Worm (Caenorhabditis elegans): ENCODE data around the gene cdc-48.2.

The cdc-48.2 gene

DNA sequence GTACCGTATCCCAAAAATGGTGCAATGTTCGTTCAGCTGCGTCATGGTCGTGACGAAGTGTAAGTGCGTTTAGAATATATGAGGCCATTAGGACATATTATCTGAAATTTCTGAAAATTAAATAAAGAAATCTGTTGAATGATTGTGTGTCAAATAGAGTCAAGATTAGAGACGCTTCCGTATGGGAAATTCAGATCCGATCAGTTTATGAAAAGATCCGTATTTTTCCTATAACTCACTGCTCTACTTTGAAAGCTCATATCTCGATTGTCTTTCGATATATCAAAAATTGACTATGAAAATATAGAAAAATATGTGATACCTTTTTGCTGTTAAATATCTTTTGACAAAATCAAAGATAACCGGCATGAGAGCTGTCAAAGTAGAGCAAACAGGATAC lies 42.0 kb downstream of the cdc-48.2 start, which contains the start of gene T05C12.4:
Gene T05C12.4, minus strand, starts transcription at position 101 of the 400 bp plus-strand sequence.
- no peak for TF ChIP-seq egl-27 (tag; optimal IDR thresholded peaks at IDR 0.05)
- TF ChIP-seq skn-1 (tag; optimal IDR thresholded peaks at IDR 0.05) = no peak
- TF ChIP-seq nhr-23 (tag; optimal IDR thresholded peaks at IDR 0.05) = no peak
- no peak for TF ChIP-seq eor-1 (tag; optimal IDR thresholded peaks at IDR 0.05)
- no peak for TF ChIP-seq snpc-4 (tag; optimal IDR thresholded peaks at IDR 0.05)
- TF ChIP-seq tbx-2 (tag; optimal IDR thresholded peaks at IDR 0.05) = no peak
- no peak for TF ChIP-seq nhr-43 (tag; optimal IDR thresholded peaks at IDR 0.05; ENCODE audit: poor library complexity, severe bottlenecking)
- TF ChIP-seq nhr-67 (tag; optimal IDR thresholded peaks at IDR 0.05) = no peak
- no peak for TF ChIP-seq mdl-1 (tag; optimal IDR thresholded peaks at IDR 0.05)
- TF ChIP-seq sea-2 (GFP tag; optimal IDR thresholded peaks at IDR 0.05) = no peak
- TF ChIP-seq ZK546.5 (tag; optimal IDR thresholded peaks at IDR 0.05) = no peak
- TF ChIP-seq nhr-28 (tag; optimal IDR thresholded peaks at IDR 0.05) = no peak
- TF ChIP-seq daf-12 (tag; optimal IDR thresholded peaks at IDR 0.05) = no peak
- TF ChIP-seq lsy-12 (tag; optimal IDR thresholded peaks at IDR 0.05) = no peak
- TF ChIP-seq lin-39 (tag; optimal IDR thresholded peaks at IDR 0.05) = no peak

DNA sequence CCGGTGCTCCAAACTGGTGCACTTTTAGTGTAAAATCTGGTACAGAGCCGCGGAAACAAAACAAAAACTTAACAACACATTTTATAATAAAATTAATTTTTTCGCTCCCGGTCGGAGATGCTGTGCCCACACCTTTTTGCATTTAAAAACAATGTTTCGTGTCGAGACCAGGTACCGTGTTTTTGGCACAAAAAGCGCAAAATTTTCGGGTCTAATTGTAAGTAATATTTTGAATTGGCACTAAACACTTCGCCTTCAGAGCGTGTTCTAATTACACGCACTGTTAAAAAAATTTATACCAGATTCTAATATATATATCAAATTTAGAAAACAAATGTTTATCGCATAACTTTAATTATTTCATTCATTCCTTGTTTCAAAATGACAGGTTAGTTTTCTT lies 43.1 kb downstream of the cdc-48.2 start, which contains the start of gene dylt-3:
Gene dylt-3, plus strand, starts transcription at position 301 of the 400 bp plus-strand sequence.
- TF ChIP-seq R02D3.7 (tag; optimal IDR thresholded peaks at IDR 0.05) (no peak), fkh-10 (GFP tag; optimal IDR thresholded peaks at IDR 0.05) (no peak), elt-2 (tag; optimal IDR thresholded peaks at IDR 0.05) (no peak), daf-12 (tag; optimal IDR thresholded peaks at IDR 0.05) (no peak), nhr-12 (tag; optimal IDR thresholded peaks at IDR 0.05) (no peak)

DNA sequence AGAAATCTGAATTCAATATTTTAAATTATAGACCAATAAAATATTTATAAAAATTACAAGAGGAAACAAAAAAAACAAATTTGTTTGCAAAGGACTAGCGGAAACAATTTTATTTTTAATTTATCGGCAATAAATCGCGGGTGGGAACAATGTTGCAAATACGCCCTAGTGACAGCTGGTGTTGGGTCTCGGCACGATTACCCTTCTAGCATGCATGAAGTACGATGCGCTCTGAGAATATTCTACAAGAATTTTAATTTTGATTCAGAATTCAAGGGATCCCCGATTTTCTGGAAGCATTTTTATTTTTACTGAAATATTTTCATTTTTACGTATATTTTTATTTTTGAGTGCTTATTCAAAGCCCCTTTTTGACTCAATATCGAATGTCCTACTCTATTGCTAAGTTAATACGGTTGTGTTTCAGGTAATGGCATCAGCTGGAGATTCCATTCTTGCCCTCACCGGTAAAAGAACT lies 46.8 kb downstream of the cdc-48.2 start, which contains the start of the genes mig-5 and cct-1:
Gene mig-5, minus strand, starts transcription at position 8 of the 478 bp plus-strand sequence.
Gene cct-1, plus strand, starts transcription at position 428 of the 478 bp plus-strand sequence.
- peak; percentile 30 for TF ChIP-seq daf-12 (tag; optimal IDR thresholded peaks at IDR 0.05)
- TF ChIP-seq lin-39 (tag; optimal IDR thresholded peaks at IDR 0.05) = peak; percentile 96
- peak; percentile 20 for TF ChIP-seq fos-1 (tag; optimal IDR thresholded peaks at IDR 0.05)
- peak; percentile 29 for TF ChIP-seq egl-27 (tag; optimal IDR thresholded peaks at IDR 0.05)
- TF ChIP-seq nhr-77 (tag; optimal IDR thresholded peaks at IDR 0.05) = peak; percentile 93
- peak; percentile 96 for TF ChIP-seq lsy-12 (tag; optimal IDR thresholded peaks at IDR 0.05)
- peak; percentile 95 for TF ChIP-seq R02D3.7 (tag; optimal IDR thresholded peaks at IDR 0.05)
- TF ChIP-seq nhr-237 (tag; optimal IDR thresholded peaks at IDR 0.05) = no peak
- peak; percentile 99 for TF ChIP-seq lin-15B (tag; optimal IDR thresholded peaks at IDR 0.05)
- peak; percentile 86 for TF ChIP-seq snpc-4 (tag; optimal IDR thresholded peaks at IDR 0.05)
- TF ChIP-seq nhr-76 (tag; optimal IDR thresholded peaks at IDR 0.05) = peak; percentile 35
- peak; percentile 99 for TF ChIP-seq nhr-23 (tag; optimal IDR thresholded peaks at IDR 0.05)
- peak; percentile 52 for TF ChIP-seq ZK546.5 (tag; optimal IDR thresholded peaks at IDR 0.05)
- peak; percentile 91 for TF ChIP-seq aly-2 (tag; optimal IDR thresholded peaks at IDR 0.05)
- TF ChIP-seq hmg-11 (tag; optimal IDR thresholded peaks at IDR 0.05) = peak; percentile 96
- TF ChIP-seq unc-39 (tag; optimal IDR thresholded peaks at IDR 0.05) = no peak
- peak; percentile 92 for TF ChIP-seq pqm-1 (tag; optimal IDR thresholded peaks at IDR 0.05)
- peak; percentile 86 for TF ChIP-seq elt-1 (tag; optimal IDR thresholded peaks at IDR 0.05)
- TF ChIP-seq egl-5 (tag; optimal IDR thresholded peaks at IDR 0.05) = peak; percentile 98
- peak; percentile 81 for TF ChIP-seq zag-1 (tag; optimal IDR thresholded peaks at IDR 0.05)
- no peak for TF ChIP-seq ztf-4 (tag; optimal IDR thresholded peaks at IDR 0.05)
- TF ChIP-seq tbx-2 (tag; optimal IDR thresholded peaks at IDR 0.05) = peak; percentile 91
- TF ChIP-seq ama-1 (optimal IDR thresholded peaks at IDR 0.05) = peak; percentile 77
- peak; percentile 91 for TF ChIP-seq fkh-10 (GFP tag; optimal IDR thresholded peaks at IDR 0.05)
- TF ChIP-seq nfya-1 (tag; optimal IDR thresholded peaks at IDR 0.05; ENCODE audit: insufficient read depth) = peak; percentile 99
- TF ChIP-seq nhr-67 (tag; optimal IDR thresholded peaks at IDR 0.05) = no peak
- TF ChIP-seq skn-1 (tag; optimal IDR thresholded peaks at IDR 0.05) = peak; percentile 96
- TF ChIP-seq ceh-9 (tag; optimal IDR thresholded peaks at IDR 0.05) = no peak
- peak; percentile 80 for TF ChIP-seq elt-2 (tag; optimal IDR thresholded peaks at IDR 0.05)
- no peak for TF ChIP-seq ztf-11 (tag; optimal IDR thresholded peaks at IDR 0.05)
- no peak for TF ChIP-seq mml-1 (tag; optimal IDR thresholded peaks at IDR 0.05)
- peak; percentile 98 for TF ChIP-seq nhr-43 (tag; optimal IDR thresholded peaks at IDR 0.05; ENCODE audit: poor library complexity, severe bottlenecking)
- TF ChIP-seq unc-62 (GFP tag; optimal IDR thresholded peaks at IDR 0.05) = peak; percentile 86
- TF ChIP-seq nhr-11 (tag; optimal IDR thresholded peaks at IDR 0.05) = peak; percentile 92
- TF ChIP-seq nhr-12 (tag; optimal IDR thresholded peaks at IDR 0.05) = no peak
- no peak for TF ChIP-seq fkh-2 (tag; optimal IDR thresholded peaks at IDR 0.05)
- peak; percentile 94 for TF ChIP-seq ceh-28 (tag; optimal IDR thresholded peaks at IDR 0.05)
- no peak for TF ChIP-seq eor-1 (tag; optimal IDR thresholded peaks at IDR 0.05)
- peak; percentile 99 for TF ChIP-seq pha-4 (tag; optimal IDR thresholded peaks at IDR 0.05)
- TF ChIP-seq jun-1 (tag; optimal IDR thresholded peaks at IDR 0.05) = peak; percentile 95
- no peak for TF ChIP-seq sea-2 (GFP tag; optimal IDR thresholded peaks at IDR 0.05)
- TF ChIP-seq nhr-28 (tag; optimal IDR thresholded peaks at IDR 0.05) = peak; percentile 62
- TF ChIP-seq mdl-1 (tag; optimal IDR thresholded peaks at IDR 0.05) = peak; percentile 62
- peak in 2 of 3 experiments; percentile 20 to 79 for TF ChIP-seq elt-3 (tag; optimal IDR thresholded peaks at IDR 0.05)
- TF ChIP-seq nhr-25 (tag; optimal IDR thresholded peaks at IDR 0.05) = peak; percentile 94
- TF ChIP-seq ceh-16 (tag; optimal IDR thresholded peaks at IDR 0.05) = peak; percentile 48
